Fruit fly (Drosophila melanogaster) whole organism, embryonic: ENCODE data around the gene Zdhhc8.

Experiments used
- BEAF-32 ChIP-seq: fragments of 200-800 bp; sonication (Bioruptor generic); optimal IDR thresholded peaks from 3 replicates; lab custom pipeline; 2017; ENCODE audit warnings: missing biosample characterization, missing genetic modification characterization, mild to moderate bottlenecking, moderate library complexity, missing genetic modification reagents
- BtbVII ChIP-seq: fragments of 200-800 bp; sonication (Bioruptor generic); optimal IDR thresholded peaks from 3 replicates; lab custom pipeline; 2017; ENCODE audit warnings: missing biosample characterization, mild to moderate bottlenecking, missing genetic modification characterization
- Bteb2 ChIP-seq: fragments of 200-800 bp; sonication (Bioruptor generic); optimal IDR thresholded peaks from 2 replicates; lab custom pipeline; 2016; ENCODE audit warnings: missing biosample characterization, missing genetic modification characterization
- CG10462 ChIP-seq: fragments of 200-800 bp; sonication (Bioruptor generic); optimal IDR thresholded peaks from 2 replicates; lab custom pipeline; 2016; ENCODE audit warnings: missing biosample characterization, missing genetic modification characterization
- CG11398 ChIP-seq: fragments of 200-800 bp; sonication (Bioruptor generic); optimal IDR thresholded peaks from 2 replicates; lab custom pipeline; 2016; ENCODE audit warnings: missing biosample characterization, missing genetic modification characterization
- CG11456 ChIP-seq: fragments of 200-800 bp; sonication (Bioruptor generic); IDR thresholded peaks from 3 replicates; pipeline ENCODE4 v1.3.6; 2022; ENCODE audit warnings: missing biosample characterization, missing genetic modification characterization
- CG13123 ChIP-seq: fragments of 200-800 bp; sonication (Bioruptor generic); optimal IDR thresholded peaks from 2 replicates; lab custom pipeline; 2016; ENCODE audit warnings: missing biosample characterization, missing genetic modification characterization
- CG13424 ChIP-seq: fragments of 200-800 bp; sonication (Bioruptor generic); optimal IDR thresholded peaks from 2 replicates; lab custom pipeline; 2019; ENCODE audit warnings: missing biosample characterization, mild to moderate bottlenecking, missing genetic modification characterization, moderate library complexity
- CG15479 ChIP-seq: fragments of 200-800 bp; sonication (Bioruptor generic); optimal IDR thresholded peaks from 3 replicates; lab custom pipeline; 2019; ENCODE audit warnings: missing biosample characterization, mild to moderate bottlenecking, missing genetic modification characterization, moderate library complexity
- CG2129 ChIP-seq: fragments of 200-800 bp; sonication (Bioruptor generic); IDR thresholded peaks from 2 replicates; pipeline ENCODE4 v1.3.6; 2022; ENCODE audit warnings: missing biosample characterization, missing genetic modification characterization; ENCODE audit not compliant: partially characterized antibody
- CG32767 ChIP-seq: fragments of 200-800 bp; sonication (Bioruptor generic); IDR thresholded peaks from 2 replicates; pipeline ENCODE4 v1.3.6; 2022; ENCODE audit warnings: missing biosample characterization, missing genetic modification characterization
- CG43689 ChIP-seq: fragments of 200-800 bp; sonication (Bioruptor generic); IDR thresholded peaks from 2 replicates; pipeline ENCODE4 v1.3.6; 2022; ENCODE audit warnings: missing biosample characterization, missing genetic modification characterization
- CG4424 ChIP-seq: fragments of 200-800 bp; sonication (Bioruptor generic); optimal IDR thresholded peaks from 3 replicates; lab custom pipeline; 2016; ENCODE audit warnings: missing biosample characterization, missing genetic modification characterization
- CG4820 ChIP-seq: fragments of 200-800 bp; sonication (Bioruptor generic); optimal IDR thresholded peaks from 3 replicates; lab custom pipeline; 2016; ENCODE audit warnings: missing biosample characterization, missing genetic modification characterization
- CG7357 ChIP-seq: fragments of 200-800 bp; sonication (Bioruptor generic); IDR thresholded peaks from 3 replicates; pipeline ENCODE4 v1.3.6; 2022; ENCODE audit warnings: missing biosample characterization, missing genetic modification characterization
- CG8924 ChIP-seq: fragments of 200-800 bp; optimal IDR thresholded peaks from 3 replicates; lab custom pipeline; 2019; ENCODE audit warnings: missing biosample characterization, mild to moderate bottlenecking, missing genetic modification characterization, moderate library complexity
- D19B ChIP-seq: fragments of 200-800 bp; sonication (Bioruptor generic); optimal IDR thresholded peaks from 2 replicates; lab custom pipeline; 2017; ENCODE audit warnings: missing biosample characterization, mild to moderate bottlenecking, missing genetic modification characterization
- Dbx ChIP-seq: fragments of 200-800 bp; sonication (Bioruptor generic); IDR thresholded peaks from 3 replicates; pipeline ENCODE4 v1.3.6; 2022; ENCODE audit warnings: missing biosample characterization, missing genetic modification characterization
- ERR ChIP-seq: fragments of 200-800 bp; sonication (Bioruptor generic); optimal IDR thresholded peaks from 2 replicates; lab custom pipeline; 2016; ENCODE audit warnings: missing biosample characterization, missing genetic modification characterization
- Fer3 ChIP-seq: fragments of 200-800 bp; sonication (Bioruptor generic); optimal IDR thresholded peaks from 2 replicates; lab custom pipeline; 2018; ENCODE audit warnings: missing biosample characterization, mild to moderate bottlenecking, missing genetic modification characterization, moderate library complexity
- H2.0 ChIP-seq: fragments of 200-800 bp; sonication (Bioruptor generic); IDR thresholded peaks from 2 replicates; pipeline ENCODE4 v1.3.6; 2022; ENCODE audit warnings: missing biosample characterization, missing genetic modification characterization
- Hsf ChIP-seq: fragments of 200-800 bp; sonication (Bioruptor generic); optimal IDR thresholded peaks from 3 replicates; lab custom pipeline; 2016; ENCODE audit warnings: missing biosample characterization, missing genetic modification characterization
- MESR4 ChIP-seq: fragments of 200-800 bp; sonication (Bioruptor generic); optimal IDR thresholded peaks from 2 replicates; lab custom pipeline; 2018; ENCODE audit warnings: missing biosample characterization, mild to moderate bottlenecking, missing genetic modification characterization, moderate library complexity
- NC2β ChIP-seq: fragments of 200-800 bp; sonication (Bioruptor generic); optimal IDR thresholded peaks from 2 replicates; lab custom pipeline; 2016; ENCODE audit warnings: missing biosample characterization, missing genetic modification characterization
- Nf-YB ChIP-seq: fragments of 200-800 bp; sonication (Bioruptor generic); optimal IDR thresholded peaks from 3 replicates; lab custom pipeline; 2019; ENCODE audit warnings: missing biosample characterization, mild to moderate bottlenecking, missing genetic modification characterization, moderate library complexity
- Scr ChIP-seq: fragments of 200-800 bp; sonication (Bioruptor generic); IDR thresholded peaks from 2 replicates; pipeline ENCODE4 v1.3.6; 2022; ENCODE audit warnings: missing biosample characterization, missing genetic modification characterization; ENCODE audit not compliant: partially characterized antibody
- Six4 ChIP-seq: fragments of 200-800 bp; sonication (Bioruptor generic); optimal IDR thresholded peaks from 2 replicates; lab custom pipeline; 2016; ENCODE audit warnings: missing biosample characterization, missing genetic modification characterization
- Usf ChIP-seq: fragments of 200-800 bp; sonication (Bioruptor generic); optimal IDR thresholded peaks from 2 replicates; lab custom pipeline; 2017; ENCODE audit warnings: missing genotype, missing biosample characterization, missing genetic modification characterization
- al ChIP-seq: fragments of 200-800 bp; sonication (Bioruptor generic); IDR thresholded peaks from 2 replicates; pipeline ENCODE4 v1.3.6; 2022; ENCODE audit warnings: missing biosample characterization, missing genetic modification characterization
- btn ChIP-seq: fragments of 200-800 bp; sonication (Bioruptor generic); optimal IDR thresholded peaks from 2 replicates; lab custom pipeline; 2016; ENCODE audit warnings: missing biosample characterization, missing genetic modification characterization
- dimm ChIP-seq: fragments of 200-800 bp; sonication (Bioruptor generic); IDR thresholded peaks from 2 replicates; pipeline ENCODE4 v1.3.6; 2022; ENCODE audit warnings: missing biosample characterization, missing genetic modification characterization
- emc ChIP-seq: fragments of 200-800 bp; sonication (Bioruptor generic); optimal IDR thresholded peaks from 2 replicates; lab custom pipeline; 2016; ENCODE audit warnings: missing biosample characterization, missing genetic modification characterization
- fd3F ChIP-seq: fragments of 200-800 bp; sonication (Bioruptor generic); optimal IDR thresholded peaks from 2 replicates; lab custom pipeline; 2018; ENCODE audit warnings: missing biosample characterization, mild to moderate bottlenecking, missing genetic modification characterization, moderate library complexity
- gcm2 ChIP-seq: fragments of 200-800 bp; sonication (Bioruptor generic); optimal IDR thresholded peaks from 2 replicates; lab custom pipeline; 2016; ENCODE audit warnings: missing biosample characterization, missing genetic modification characterization
- ham ChIP-seq: fragments of 200-800 bp; sonication (Bioruptor generic); IDR thresholded peaks from 2 replicates; pipeline ENCODE4 v1.3.6; 2022; ENCODE audit warnings: missing biosample characterization, missing genetic modification characterization
- kay ChIP-seq: fragments of 200-800 bp; sonication (Bioruptor generic); optimal IDR thresholded peaks from 2 replicates; lab custom pipeline; 2016; ENCODE audit warnings: missing biosample characterization, missing genetic modification characterization
- ken ChIP-seq: fragments of 200-800 bp; sonication (Bioruptor generic); IDR thresholded peaks from 3 replicates; pipeline ENCODE4 v1.3.6; 2022; ENCODE audit warnings: missing biosample characterization, missing genetic modification characterization
- mam ChIP-seq: fragments of 200-800 bp; sonication (Bioruptor generic); optimal IDR thresholded peaks from 3 replicates; lab custom pipeline; 2016; ENCODE audit warnings: missing biosample characterization, missing genetic modification characterization
- mirr ChIP-seq: fragments of 200-800 bp; sonication (Bioruptor generic); optimal IDR thresholded peaks from 3 replicates; lab custom pipeline; 2018; ENCODE audit warnings: missing biosample characterization, mild to moderate bottlenecking, missing genetic modification characterization
- oc ChIP-seq: fragments of 200-800 bp; sonication (Bioruptor generic); optimal IDR thresholded peaks from 2 replicates; lab custom pipeline; 2018; ENCODE audit warnings: missing biosample characterization, mild to moderate bottlenecking, missing genetic modification characterization, moderate library complexity
- p53 ChIP-seq: fragments of 200-800 bp; sonication (Bioruptor generic); optimal IDR thresholded peaks from 2 replicates; lab custom pipeline; 2016; ENCODE audit warnings: missing biosample characterization, missing genetic modification characterization
- pfk ChIP-seq: fragments of 200-800 bp; sonication (Bioruptor generic); optimal IDR thresholded peaks from 2 replicates; lab custom pipeline; 2018; ENCODE audit warnings: missing biosample characterization, mild to moderate bottlenecking, missing genetic modification characterization, moderate library complexity
- ro ChIP-seq: fragments of 200-800 bp; sonication (Bioruptor generic); IDR thresholded peaks from 2 replicates; pipeline ENCODE4 v1.3.6; 2022; ENCODE audit warnings: missing biosample characterization, missing genetic modification characterization
- sc ChIP-seq, 3 experiments: fragments of >200 bp in 2 of 3; fragments of 200-800 bp in 1 of 3; sonication (Bioruptor generic) in 1 of 3; optimal IDR thresholded peaks; 2 replicates in 2 of 3; 3 replicates in 1 of 3; lab custom pipeline; 2017; ENCODE audit warnings: mild to moderate bottlenecking in 1 of 3, missing biosample characterization in 1 of 3, missing genetic modification characterization in 1 of 3, missing genetic modification reagents in 1 of 3
- slbo ChIP-seq: fragments of 200-800 bp; sonication (Bioruptor generic); IDR thresholded peaks from 2 replicates; pipeline ENCODE4 v1.3.6; 2022; ENCODE audit warnings: missing biosample characterization, missing genetic modification characterization
- slou ChIP-seq: fragments of 200-800 bp; sonication (Bioruptor generic); optimal IDR thresholded peaks from 3 replicates; lab custom pipeline; 2016; ENCODE audit warnings: missing biosample characterization, missing genetic modification characterization
- tll ChIP-seq, 2 experiments: fragments of 200-800 bp in 1 of 2; fragments of >200 bp in 1 of 2; sonication (Bioruptor generic) in 1 of 2; optimal IDR thresholded peaks; 2 replicates each; lab custom pipeline; 2017 to 2019; ENCODE audit warnings: missing biosample characterization in 2 of 2, missing genetic modification characterization in 2 of 2, mild to moderate bottlenecking in 1 of 2, moderate library complexity in 1 of 2
- usp ChIP-seq: fragments of >200 bp; optimal IDR thresholded peaks from 2 replicates; lab custom pipeline; 2017; ENCODE audit warnings: missing biosample characterization, missing genetic modification characterization
- zf30C ChIP-seq: fragments of 200-800 bp; sonication (Bioruptor generic); optimal IDR thresholded peaks from 3 replicates; lab custom pipeline; 2018; ENCODE audit warnings: missing biosample characterization, mild to moderate bottlenecking, missing genetic modification characterization
- zfh1 ChIP-seq: fragments of 200-800 bp; sonication (Bioruptor generic); IDR thresholded peaks from 3 replicates; pipeline ENCODE4 v1.3.6; 2022; ENCODE audit warnings: missing biosample characterization, missing genetic modification characterization

Gene Zdhhc8

dm6 chrX:9355996-9356708, at the start of gene Zdhhc8, which contains the start of gene BCL7-like (continued):
- TF ChIP-seq MESR4 (GFP tag; lab: Kevin White, UChicago) (peak; percentile 81), CG11398 (GFP tag; lab: Kevin White, UChicago) (no peak), slbo (GFP tag; lab: Robert Waterston, UW) (peak; percentile 64), NC2β (peak; percentile 42), emc (GFP tag; lab: Kevin White, UChicago) (no peak), Nf-YB (GFP tag; lab: Kevin White, UChicago) (no peak), ERR (GFP tag; lab: Kevin White, UChicago) (no peak), tll (GFP tag; optimal IDR thresholded peaks at IDR 0.05; lab: Kevin White, UChicago) (no peak), Hsf (GFP tag; lab: Kevin White, UChicago) (peak; percentile 54), slou (no peak), btn (GFP tag; lab: Kevin White, UChicago) (no peak), CG8924 (tag; lab: Kevin White, UChicago) (peak; percentile 53), CG2129 (GFP tag; lab: Robert Waterston, UW) (peak; percentile 94), CG4820 (GFP tag; lab: Kevin White, UChicago) (peak; percentile 29), ro (no peak), ham (GFP tag; lab: Robert Waterston, UW) (no peak), mam (GFP tag; lab: Kevin White, UChicago) (peak; percentile 54), Fer3 (no peak), usp (no peak), Bteb2 (GFP tag; lab: Kevin White, UChicago) (no peak), Dbx (GFP tag; lab: Robert Waterston, UW) (peak; percentile 56; the same call in 2 of the 3 replicates), p53 (GFP tag; lab: Kevin White, UChicago) (no peak), zfh1 (peak; percentile 47; the same call in 2 of the 3 replicates), Six4 (GFP tag; lab: Kevin White, UChicago) (peak; percentile 12), gcm2 (GFP tag; lab: Kevin White, UChicago) (no peak), fd3F (GFP tag; lab: Kevin White, UChicago) (no peak), H2.0 (GFP tag; lab: Robert Waterston, UW) (no peak), Usf (GFP tag; lab: Kevin White, UChicago) (no peak), ken (GFP tag; lab: Robert Waterston, UW) (0 out of 3 replicates have a peak, but pooled peaks have one; percentile 20), kay (GFP tag; lab: Kevin White, UChicago) (no peak), CG13123 (peak; percentile 32), pfk (GFP tag; lab: Kevin White, UChicago) (no peak), CG13424 (peak; percentile 37), CG43689 (GFP tag; lab: Robert Waterston, UW) (no peak), oc (no peak), CG10462 (GFP tag; lab: Kevin White, UChicago) (peak; percentile 38), al (0 out of 2 replicates have a peak, but pooled peaks have one; percentile 40), sc (optimal IDR thresholded peaks at IDR 0.05; lab: Kevin White, UChicago) (no peak), sc (GFP tag; optimal IDR thresholded peaks at IDR 0.05; lab: Kevin White, UChicago) (no peak), CG7357 (GFP tag; lab: Robert Waterston, UW) (no peak), D19B (no peak), BEAF-32 (GFP tag; lab: Kevin White, UChicago) (peak; percentile 99), zf30C (no peak), BtbVII (GFP tag; lab: Kevin White, UChicago) (no peak), Scr (GFP tag; lab: Robert Waterston, UW) (peak; percentile 98), CG32767 (GFP tag; lab: Robert Waterston, UW) (no peak; the same call in 1 of the 2 replicates), CG4424 (GFP tag; lab: Kevin White, UChicago) (peak; percentile 45), CG15479 (GFP tag; lab: Kevin White, UChicago) (no peak), mirr (GFP tag; lab: Kevin White, UChicago) (no peak), dimm (no peak), CG11456 (0 out of 3 replicates have a peak, but pooled peaks have one; percentile 53)
